Fruit fly (Drosophila melanogaster): ENCODE data around the gene CG32267.

- TF ChIP-seq pan (optimal IDR thresholded peaks at IDR 0.05) = no peak
- TF ChIP-seq usp (GFP tag; optimal IDR thresholded peaks at IDR 0.05) = no peak
- no peak for TF ChIP-seq CG8478 (optimal IDR thresholded peaks at IDR 0.05)
- no peak for TF ChIP-seq psq (optimal IDR thresholded peaks at IDR 0.05)
- TF ChIP-seq EcR (GFP tag; optimal IDR thresholded peaks at IDR 0.05) = no peak
Measured at dm6 chr3L:3440116-3440515, 31.8 kb downstream of the CG32267 start.
